Worm (Caenorhabditis elegans): Measurements from ENCODE around the gene Y42G9A.2.

DNA sequence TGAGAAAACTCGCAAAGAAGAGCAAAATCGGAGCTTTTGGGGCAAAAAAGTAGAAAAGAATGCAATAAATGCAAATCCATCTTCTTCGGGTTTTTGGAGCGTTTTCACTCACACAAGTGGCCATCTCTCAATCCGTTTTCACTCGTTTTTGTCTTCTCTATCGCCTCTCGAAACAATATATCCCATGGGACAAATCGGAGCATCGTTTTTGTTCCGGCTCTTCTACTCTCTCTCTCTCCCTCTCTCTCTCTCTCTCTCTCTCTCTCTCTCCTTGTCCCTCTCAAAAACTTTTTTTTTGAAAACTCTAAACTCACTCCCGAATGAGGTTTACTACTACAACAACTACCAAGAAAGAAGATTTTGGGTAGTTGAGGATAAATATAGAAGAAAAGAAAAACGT lies 6.5 kb upstream of the Y42G9A.2 start:
- TF ChIP-seq lir-1 (GFP tag; conservative IDR thresholded peaks at IDR 0.05) (no peak), unc-130 (GFP tag; optimal IDR thresholded peaks at IDR 0.05) (no peak), F57C9.4 (tag; optimal IDR thresholded peaks at IDR 0.05) (no peak), F22D6.2 (tag; optimal IDR thresholded peaks at IDR 0.05) (no peak), pha-4 (tag; optimal IDR thresholded peaks at IDR 0.05) (no peak), snpc-4 (GFP tag; optimal IDR thresholded peaks at IDR 0.05) (no peak), snpc-4 (tag; optimal IDR thresholded peaks at IDR 0.05) (no peak), atf-7 (tag; optimal IDR thresholded peaks at IDR 0.05) (no peak), ama-1 (optimal IDR thresholded peaks at IDR 0.05) (no peak), ama-1 (GFP tag; optimal IDR thresholded peaks at IDR 0.05) (no peak), him-1 (tag; optimal IDR thresholded peaks at IDR 0.05) (no peak), madf-3 (GFP tag; IDR thresholded peaks at IDR 0.05) (no peak), nhr-27 (tag; optimal IDR thresholded peaks at IDR 0.05) (no peak), xnd-1 (tag; optimal IDR thresholded peaks at IDR 0.05) (no peak)

Data from whole organism, young adult.